Fruit fly (Drosophila melanogaster): ENCODE results near the gene Afti.

The Afti gene

DNA sequence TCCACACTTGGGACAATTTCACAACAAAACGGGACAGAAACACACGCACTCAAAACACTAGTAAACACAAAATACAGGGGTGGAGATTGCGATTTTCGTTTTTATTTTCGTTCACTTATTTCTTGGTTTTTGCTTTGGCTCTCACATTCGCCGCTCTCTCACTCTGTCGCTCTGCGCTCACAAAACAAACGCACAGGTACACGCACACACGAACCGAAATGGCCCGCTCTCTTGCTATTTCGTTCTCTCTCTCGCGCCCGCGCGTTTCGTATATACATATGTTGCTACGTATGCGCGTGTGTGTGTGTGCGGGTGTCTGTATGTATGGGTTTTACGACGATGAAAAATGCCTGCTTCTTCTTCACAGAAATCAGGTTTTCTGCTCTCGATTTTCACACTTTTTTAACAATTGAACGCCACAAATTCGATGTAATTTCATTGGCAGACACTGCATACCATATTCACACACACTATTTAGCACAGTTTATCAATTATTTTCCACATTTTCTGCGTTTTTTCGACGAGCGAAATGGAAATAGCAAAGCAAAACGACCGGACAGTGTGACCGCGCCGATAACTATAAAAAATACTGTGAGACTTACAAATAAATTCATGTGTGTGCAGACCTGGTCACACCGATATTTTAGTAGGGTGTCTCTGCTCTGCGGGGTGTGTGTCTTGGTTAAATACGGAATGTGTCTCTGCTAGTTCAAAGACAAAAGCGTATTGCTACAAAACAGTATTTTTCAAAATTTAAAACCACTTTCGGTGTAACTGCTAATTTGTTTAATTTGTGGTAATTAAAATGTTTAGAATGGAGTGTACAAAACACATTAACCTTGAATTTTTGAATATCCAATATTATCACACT is 39.9 kb downstream of the Afti start, which contains the start of gene trx (continued):
- no peak for TF ChIP-seq CG3726 (GFP tag; IDR thresholded peaks at IDR 0.05)
- TF ChIP-seq Sry-δ (GFP tag; optimal IDR thresholded peaks at IDR 0.05), result peak; percentile 68
- TF ChIP-seq Poxn (GFP tag; IDR thresholded peaks at IDR 0.05), result no peak
- TF ChIP-seq CG33557 (GFP tag; optimal IDR thresholded peaks at IDR 0.05), result no peak
- peak; percentile 43 for TF ChIP-seq Blimp-1 (GFP tag; optimal IDR thresholded peaks at IDR 0.05)
- TF ChIP-seq CG12299 (tag; optimal IDR thresholded peaks at IDR 0.05), result peak; percentile 3
- TF ChIP-seq CG8478 (optimal IDR thresholded peaks at IDR 0.05), result peak; percentile 90
- no peak for TF ChIP-seq CG10321 (GFP tag; IDR thresholded peaks at IDR 0.05)
- TF ChIP-seq Dll (GFP tag; IDR thresholded peaks at IDR 0.05; ENCODE audit: partially characterized antibody), result no peak
- TF ChIP-seq CG14667 (GFP tag; IDR thresholded peaks at IDR 0.05), result no peak
- TF ChIP-seq CG7839 (tag; optimal IDR thresholded peaks at IDR 0.05), result no peak
- TF ChIP-seq otp (GFP tag; IDR thresholded peaks at IDR 0.05), result no peak
- TF ChIP-seq salm (tag; optimal IDR thresholded peaks at IDR 0.05), result peak; percentile 17
- TF ChIP-seq Hmr (GFP tag; optimal IDR thresholded peaks at IDR 0.05), result peak; percentile 65
- TF ChIP-seq stwl (tag; optimal IDR thresholded peaks at IDR 0.05), result peak; percentile 91
- TF ChIP-seq fd102C (GFP tag; optimal IDR thresholded peaks at IDR 0.05), result peak; percentile 29
- TF ChIP-seq twi (tag; optimal IDR thresholded peaks at IDR 0.05), result peak; percentile 2
- TF ChIP-seq slbo (GFP tag; IDR thresholded peaks at IDR 0.05), result no peak
- TF ChIP-seq ato (GFP tag; IDR thresholded peaks at IDR 0.05; ENCODE audit: partially characterized antibody), result no peak
- no peak for TF ChIP-seq H15 (GFP tag; IDR thresholded peaks at IDR 0.05)
- no peak for TF ChIP-seq CG9817 (tag; optimal IDR thresholded peaks at IDR 0.05)
- TF ChIP-seq trh (GFP tag; optimal IDR thresholded peaks at IDR 0.05), result no peak
- no peak for TF ChIP-seq CG32772 (GFP tag; IDR thresholded peaks at IDR 0.05)
- TF ChIP-seq CG6854 (GFP tag; optimal IDR thresholded peaks at IDR 0.05), result no peak
- no peak for TF ChIP-seq Awh (GFP tag; IDR thresholded peaks at IDR 0.05)
- no peak for TF ChIP-seq vfl (GFP tag; optimal IDR thresholded peaks at IDR 0.05)
- TF ChIP-seq PHDP (tag; optimal IDR thresholded peaks at IDR 0.05), result peak; percentile 7
- TF ChIP-seq CG11696 (GFP tag; IDR thresholded peaks at IDR 0.05), result no peak
- peak; percentile 13 for TF ChIP-seq CG18262 (tag; optimal IDR thresholded peaks at IDR 0.05)
- no peak for TF ChIP-seq ERR (GFP tag; optimal IDR thresholded peaks at IDR 0.05)
- no peak for TF ChIP-seq HHEX (GFP tag; optimal IDR thresholded peaks at IDR 0.05)
- TF ChIP-seq ATbp (GFP tag; optimal IDR thresholded peaks at IDR 0.05), result no peak
- peak; percentile 29 for TF ChIP-seq jumu (GFP tag; optimal IDR thresholded peaks at IDR 0.05)
- no peak for TF ChIP-seq hth (optimal IDR thresholded peaks at IDR 0.05)
- peak; percentile 37 for TF ChIP-seq run (tag; optimal IDR thresholded peaks at IDR 0.05)
- no peak for TF ChIP-seq pum (GFP tag; optimal IDR thresholded peaks at IDR 0.05)
- peak; percentile 12 for TF ChIP-seq pnt (GFP tag; optimal IDR thresholded peaks at IDR 0.05)
- TF ChIP-seq CG34376 (GFP tag; optimal IDR thresholded peaks at IDR 0.05), result peak; percentile 56
- no peak for TF ChIP-seq Six4 (GFP tag; optimal IDR thresholded peaks at IDR 0.05)
- no peak for TF ChIP-seq Mes4 (GFP tag; optimal IDR thresholded peaks at IDR 0.05)
- TF ChIP-seq cato (GFP tag; optimal IDR thresholded peaks at IDR 0.05; ENCODE audit: borderline replicate concordance), result no peak
- no peak for TF ChIP-seq Ada2b (GFP tag; IDR thresholded peaks at IDR 0.05)
- TF ChIP-seq lbe (GFP tag; optimal IDR thresholded peaks at IDR 0.05), result peak; percentile 78
- no peak for TF ChIP-seq CG5245 (GFP tag; optimal IDR thresholded peaks at IDR 0.05)
- TF ChIP-seq CG10565 (GFP tag; optimal IDR thresholded peaks at IDR 0.05), result no peak
- no peak for TF ChIP-seq ftz-f1 (GFP tag; optimal IDR thresholded peaks at IDR 0.05)
- TF ChIP-seq chm (GFP tag; IDR thresholded peaks at IDR 0.05), result no peak
- TF ChIP-seq br (optimal IDR thresholded peaks at IDR 0.05), result no peak
- TF ChIP-seq CG12391 (tag; optimal IDR thresholded peaks at IDR 0.05), result peak; percentile 2
- peak; percentile 65 for TF ChIP-seq gro (GFP tag; optimal IDR thresholded peaks at IDR 0.05)
- no peak for TF ChIP-seq CG17359 (tag; optimal IDR thresholded peaks at IDR 0.05)

Data from whole organism, embryonic.